Fruit fly (Drosophila melanogaster) whole organism, adult: Measurements from ENCODE around the gene CG14402.

Source experiments
- CG11617 ChIP-seq: fragments of 200-800 bp; sonication (Bioruptor generic); optimal IDR thresholded peaks from 2 replicates; lab custom pipeline; 2017; ENCODE audit warnings: mild to moderate bottlenecking, missing biosample characterization, missing genetic modification reagents, missing genetic modification characterization
- kay ChIP-seq: fragments of 200-800 bp; sonication (Bioruptor generic); peaks from one replicate; lab custom pipeline; 2016; ENCODE audit warnings: missing biosample characterization, missing genetic modification characterization, borderline replicate concordance

- TF ChIP-seq CG11617 (GFP tag; lab: Kevin White, UChicago) (no peak), kay (GFP tag; lab: Kevin White, UChicago) (no peak)
These were observed 30.7 kb upstream of the CG14402 start, which contains the start of gene CheB38a for dm6 chr2L:20818432-20818831.
